Worm (Caenorhabditis elegans) whole organism, young adult: ENCODE measurements around the gene T09F5.20.

Experiments used
- B0261.1 ChIP-seq: sonication (generic microtip); optimal IDR thresholded peaks from 2 replicates; lab custom pipeline; 2016; ENCODE audit warnings: mild to moderate bottlenecking, missing genetic modification characterization, moderate library complexity, missing compliant biosample characterization
- hmg-1.2 ChIP-seq: fragments of 200-800 bp; sonication (Bioruptor generic); IDR thresholded peaks from 2 replicates; pipeline ENCODE4 v1.3.6; 2022; ENCODE audit warnings: missing genetic modification reagents, missing genetic modification characterization, missing compliant biosample characterization
- lin-26 ChIP-seq: fragments of 200-800 bp; sonication (Bioruptor generic); IDR thresholded peaks from 2 replicates; pipeline ENCODE4 v1.3.6; 2022; ENCODE audit warnings: missing genetic modification reagents, missing genetic modification characterization, missing compliant biosample characterization
- nfyb-1 ChIP-seq: fragments of 200-800 bp; sonication (Bioruptor generic); IDR thresholded peaks from 2 replicates; pipeline ENCODE4 v1.3.6; 2022; ENCODE audit warnings: missing genetic modification reagents, missing genetic modification characterization, missing compliant biosample characterization
- tbp1 ChIP-seq: fragments of 200-800 bp; sonication (Bioruptor generic); optimal IDR thresholded peaks from 2 replicates; lab custom pipeline; 2018; ENCODE audit warnings: mild to moderate bottlenecking, missing genetic modification characterization, missing compliant biosample characterization
- zim-3 ChIP-seq: sonication (generic microtip); optimal IDR thresholded peaks from 2 replicates; lab custom pipeline; 2017; ENCODE audit warnings: mild to moderate bottlenecking, missing genetic modification characterization, moderate library complexity, missing compliant biosample characterization
- ztf-25 ChIP-seq: fragments of 200-800 bp; sonication (Bioruptor generic); IDR thresholded peaks from 2 replicates; pipeline ENCODE4 v1.3.6; 2022; ENCODE audit warnings: missing genetic modification reagents, missing genetic modification characterization, missing compliant biosample characterization
- ztf-28 ChIP-seq: fragments of 200-800 bp; sonication (Bioruptor generic); IDR thresholded peaks from 2 replicates; pipeline ENCODE4 v1.3.6; 2022; ENCODE audit warnings: missing genetic modification reagents, missing genetic modification characterization, missing compliant biosample characterization

T09F5.20 gene

ce11 chrV:15105893-15106598 is 41.6 kb downstream of the T09F5.20 start, which contains the start of gene C01G10.14:
TSS of gene C01G10.14 (minus strand) at chrV:15105943.
- TF ChIP-seq nfyb-1 (peak; percentile 36; the same call in 1 of the 2 replicates), B0261.1 (tag; lab: Kevin White, UChicago) (peak; percentile 58), ztf-25 (GFP tag; lab: Robert Waterston, UW) (peak; percentile 50; the same call in 1 of the 2 replicates), lin-26 (peak; percentile 55; the same call in 1 of the 2 replicates), hmg-1.2 (GFP tag; lab: Robert Waterston, UW) (peak; percentile 73; the same call in 1 of the 2 replicates), tbp1 (GFP tag; lab: Kevin White, UChicago) (peak; percentile 82)

- TF ChIP-seq zim-3 (tag; lab: Kevin White, UChicago) (no peak), ztf-28 (GFP tag; lab: Robert Waterston, UW) (no peak)
These were observed 48.2 kb downstream of the T09F5.20 start, which contains the start of gene C01G10.1 for ce11 chrV:15099447-15099846. TSS of gene C01G10.1 (plus strand) at chrV:15099747.
